Worm (Caenorhabditis elegans) whole organism, L4/young adult: ENCODE measurements around the gene ZK1320.13.

Experiments
- W03F9.2 ChIP-seq: fragments of 150-350 bp; optimal IDR thresholded peaks from 2 replicates; lab custom pipeline; 2014; ENCODE audit warnings: missing biosample characterization, missing genetic modification characterization
- dao-5 ChIP-seq: sonication (generic microtip); optimal IDR thresholded peaks from 2 replicates; lab custom pipeline; 2016; ENCODE audit warnings: missing genotype, missing genetic modification characterization, moderate library complexity, missing compliant biosample characterization
- him-1 ChIP-seq: sonication (generic microtip); optimal IDR thresholded peaks from 2 replicates; lab custom pipeline; 2016; ENCODE audit warnings: missing genotype, missing genetic modification reagents, missing genetic modification characterization, missing compliant biosample characterization

ce11 chrII:9690067-9690632, 9.6 kb downstream of the ZK1320.13 start:
- TF ChIP-seq dao-5: no peak
- TF ChIP-seq W03F9.2 (tag; lab: Kevin White, UChicago): no peak
- TF ChIP-seq him-1 (tag; lab: Kevin White, UChicago): no peak
